Fruit fly (Drosophila melanogaster): Measurements from ENCODE around the gene PGRP-SB1.

Gene PGRP-SB1

dm6 chr3L:16765647-16766628, 38.1 kb upstream of the PGRP-SB1 start, which contains the start of gene Nrt (continued):
- no peak for TF ChIP-seq pb (GFP tag; optimal IDR thresholded peaks at IDR 0.05)
- peak; percentile 64 for TF ChIP-seq Opbp (GFP tag; IDR thresholded peaks at IDR 0.05; ENCODE audit: partially characterized antibody)
- no peak for TF ChIP-seq CG4404 (GFP tag; IDR thresholded peaks at IDR 0.05)
- peak; percentile 58 for TF ChIP-seq D19A (tag; optimal IDR thresholded peaks at IDR 0.05)
- TF ChIP-seq CG7556 (GFP tag; optimal IDR thresholded peaks at IDR 0.05): peak; percentile 85
- peak; percentile 83 for TF ChIP-seq CG18599 (GFP tag; optimal IDR thresholded peaks at IDR 0.05)
- peak; percentile 45 for TF ChIP-seq Hr3 (GFP tag; optimal IDR thresholded peaks at IDR 0.05)
- peak; percentile 56 for TF ChIP-seq Vsx1 (GFP tag; optimal IDR thresholded peaks at IDR 0.05)
- peak; percentile 42 for TF ChIP-seq ind (GFP tag; optimal IDR thresholded peaks at IDR 0.05)
- peak; percentile 55 for TF ChIP-seq tap (tag; optimal IDR thresholded peaks at IDR 0.05)
- TF ChIP-seq CG10543 (GFP tag; optimal IDR thresholded peaks at IDR 0.05): peak; percentile 60
- TF ChIP-seq CG14860 (GFP tag; IDR thresholded peaks at IDR 0.05; ENCODE audit: partially characterized antibody): peak; percentile 22; the same call in 1 of the 3 replicates
- no peak for TF ChIP-seq cad (GFP tag; optimal IDR thresholded peaks at IDR 0.05)
- no peak for TF ChIP-seq crc (GFP tag; optimal IDR thresholded peaks at IDR 0.05)
- no peak for TF ChIP-seq CG3065 (GFP tag; optimal IDR thresholded peaks at IDR 0.05)
- TF ChIP-seq insv (GFP tag; optimal IDR thresholded peaks at IDR 0.05): peak in 1 of 2 experiments; percentile 61
- 0 out of 3 replicates have a peak, but pooled peaks have one; percentile 30 for TF ChIP-seq Dbx (GFP tag; IDR thresholded peaks at IDR 0.05)
- TF ChIP-seq Mad (GFP tag; optimal IDR thresholded peaks at IDR 0.05): no peak
- peak; percentile 68 for TF ChIP-seq sug (tag; optimal IDR thresholded peaks at IDR 0.05)
- TF ChIP-seq pita (GFP tag; optimal IDR thresholded peaks at IDR 0.05): no peak
- TF ChIP-seq CG7271 (tag; optimal IDR thresholded peaks at IDR 0.05): no peak
- TF ChIP-seq shn (GFP tag; optimal IDR thresholded peaks at IDR 0.05): no peak
- no peak for TF ChIP-seq CG12071 (GFP tag; optimal IDR thresholded peaks at IDR 0.05)
- no peak for TF ChIP-seq jumu (GFP tag; optimal IDR thresholded peaks at IDR 0.05)
- TF ChIP-seq Kr (GFP tag; optimal IDR thresholded peaks at IDR 0.05): no peak
- TF ChIP-seq Stat92E (GFP tag; optimal IDR thresholded peaks at IDR 0.05): peak in 1 of 3 experiments; percentile 84
- peak; percentile 57 for TF ChIP-seq nerfin-1 (tag; optimal IDR thresholded peaks at IDR 0.05)
- TF ChIP-seq br (optimal IDR thresholded peaks at IDR 0.05): no peak
- TF ChIP-seq CG18262 (tag; optimal IDR thresholded peaks at IDR 0.05): peak; percentile 73
- TF ChIP-seq hkb (optimal IDR thresholded peaks at IDR 0.05): no peak
- peak; percentile 79 for TF ChIP-seq hkb (GFP tag; IDR thresholded peaks at IDR 0.05)
- TF ChIP-seq NfI (GFP tag; optimal IDR thresholded peaks at IDR 0.05): peak; percentile 49
- TF ChIP-seq sens-2 (GFP tag; IDR thresholded peaks at IDR 0.05): 0 out of 2 replicates have a peak, but pooled peaks have one; percentile 20
- 0 out of 3 replicates have a peak, but pooled peaks have one; percentile 9 for TF ChIP-seq CG3726 (GFP tag; IDR thresholded peaks at IDR 0.05)
- TF ChIP-seq Chrac-16 (GFP tag; optimal IDR thresholded peaks at IDR 0.05): peak; percentile 34
- TF ChIP-seq fd3F (GFP tag; optimal IDR thresholded peaks at IDR 0.05): peak; percentile 27
- peak; percentile 31 for TF ChIP-seq her (GFP tag; optimal IDR thresholded peaks at IDR 0.05)
- TF ChIP-seq CG8281 (tag; optimal IDR thresholded peaks at IDR 0.05): no peak
- TF ChIP-seq CG4617 (GFP tag; optimal IDR thresholded peaks at IDR 0.05; ENCODE audit: borderline replicate concordance): no peak
- no peak for TF ChIP-seq CG2129 (GFP tag; IDR thresholded peaks at IDR 0.05; ENCODE audit: partially characterized antibody)
- no peak for TF ChIP-seq gfzf (GFP tag; optimal IDR thresholded peaks at IDR 0.05)
- no peak for TF ChIP-seq pho (GFP tag; optimal IDR thresholded peaks at IDR 0.05)
- TF ChIP-seq CG10274 (GFP tag; optimal IDR thresholded peaks at IDR 0.05): no peak
- peak; percentile 66 for TF ChIP-seq CG33557 (GFP tag; optimal IDR thresholded peaks at IDR 0.05)
- peak; percentile 47 for TF ChIP-seq CG12769 (tag; optimal IDR thresholded peaks at IDR 0.05)
- no peak for TF ChIP-seq peb (GFP tag; IDR thresholded peaks at IDR 0.05)
- peak; percentile 38 for TF ChIP-seq trem (tag; optimal IDR thresholded peaks at IDR 0.05)
- TF ChIP-seq CG14667 (GFP tag; IDR thresholded peaks at IDR 0.05): no peak

Data from whole organism, embryonic.